Worm (Caenorhabditis elegans): Measurements from ENCODE around the gene R10D12.7.

- TF ChIP-seq mdl-1 (tag; optimal IDR thresholded peaks at IDR 0.05), result no peak
- TF ChIP-seq ama-1 (optimal IDR thresholded peaks at IDR 0.05), result no peak
- TF ChIP-seq aly-2 (tag; optimal IDR thresholded peaks at IDR 0.05), result no peak
- TF ChIP-seq nhr-11 (tag; optimal IDR thresholded peaks at IDR 0.05), result no peak
- TF ChIP-seq nhr-237 (tag; optimal IDR thresholded peaks at IDR 0.05), result no peak
- peak; percentile 49 for TF ChIP-seq nhr-43 (tag; optimal IDR thresholded peaks at IDR 0.05; ENCODE audit: poor library complexity, severe bottlenecking)
- TF ChIP-seq fkh-2 (tag; optimal IDR thresholded peaks at IDR 0.05), result no peak
- no peak for TF ChIP-seq nhr-28 (tag; optimal IDR thresholded peaks at IDR 0.05)
- no peak for TF ChIP-seq pqm-1 (tag; optimal IDR thresholded peaks at IDR 0.05)
These were observed 13.8 kb upstream of the R10D12.7 start for ce11 chrV:13936052-13936451.

Measured in whole organism, L3 larva.